1 fruit fly cellular context compared by ENCODE assay signal in the genomic region with DNA sequence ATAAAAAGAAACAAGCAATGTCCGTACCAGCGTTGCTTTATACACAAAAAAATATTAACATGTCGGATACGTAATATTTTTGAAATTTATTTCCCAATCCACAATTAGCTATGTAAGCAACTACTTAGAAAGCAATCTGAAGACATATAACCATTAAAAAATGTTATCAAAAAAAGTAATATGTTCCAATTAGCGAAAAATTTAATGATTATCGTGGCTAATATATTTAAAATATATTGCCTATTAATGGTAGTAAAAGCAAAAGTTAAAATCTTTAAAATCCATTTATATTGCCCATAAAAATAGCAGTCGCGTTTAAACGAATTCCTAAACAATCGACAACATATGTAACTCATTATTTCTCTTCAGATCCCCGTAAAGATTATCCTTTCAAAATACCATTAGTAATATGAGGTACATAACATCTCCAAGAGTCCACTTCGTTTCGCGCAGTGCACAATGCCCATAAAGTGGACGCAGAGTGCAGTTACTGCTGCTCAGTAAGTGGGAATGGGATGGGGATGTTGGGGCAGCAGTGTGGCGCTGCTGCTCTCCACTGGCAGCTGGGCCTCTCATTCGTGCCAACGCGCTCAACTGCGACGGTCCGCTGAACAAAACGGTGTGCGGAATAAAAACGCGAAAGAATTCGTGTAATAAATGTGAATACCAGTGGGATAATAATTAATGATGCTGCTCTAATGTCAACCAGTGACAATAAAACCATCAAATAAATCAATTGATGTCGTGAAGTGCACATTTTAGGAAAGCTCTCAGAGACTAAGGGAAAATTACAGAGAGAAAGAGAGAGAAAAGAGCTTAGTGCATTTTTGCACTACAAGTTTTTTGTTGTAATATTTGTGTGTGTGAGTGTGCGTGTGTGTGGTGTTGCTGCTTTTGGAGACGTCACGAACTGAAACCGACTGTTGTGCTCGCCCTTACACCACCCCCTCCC.
TF ChIP-seq lines count a peak whose summit lies in the region.

No protein-coding gene starts in this region.

TF ChIP-seq in whole organism, embryonic, 481 proteins besides CTCF, POLR2A, EP300 and RAD21 (continued from another document and continues in another):
- TF ChIP-seq HLH3B (GFP tag; IDR thresholded peaks at IDR 0.05; lab: Robert Waterston, UW) (peak; percentile 39; the same call in 1 of the 2 replicates), CG4282 (GFP tag; optimal IDR thresholded peaks at IDR 0.05; lab: Kevin White, UChicago) (no peak), D (optimal IDR thresholded peaks at IDR 0.05; lab: Kevin White, UChicago) (no peak), D (GFP tag; optimal IDR thresholded peaks at IDR 0.05; lab: Kevin White, UChicago) (peak; percentile 67), gcm (GFP tag; optimal IDR thresholded peaks at IDR 0.05; lab: Kevin White, UChicago) (no peak), Spps (tag; optimal IDR thresholded peaks at IDR 0.05; lab: Kevin White, UChicago) (no peak), crc (GFP tag; optimal IDR thresholded peaks at IDR 0.05; lab: Kevin White, UChicago) (no peak), CG6175 (GFP tag; IDR thresholded peaks at IDR 0.05; lab: Robert Waterston, UW) (0 out of 3 replicates have a peak, but pooled peaks have one; percentile 30), ewg (GFP tag; optimal IDR thresholded peaks at IDR 0.05; lab: Kevin White, UChicago) (peak; percentile 39), Sox102F (GFP tag; optimal IDR thresholded peaks at IDR 0.05; lab: Kevin White, UChicago) (peak; percentile 60), ranshi (GFP tag; IDR thresholded peaks at IDR 0.05; lab: Robert Waterston, UW) (peak; percentile 61), B-H1 (GFP tag; IDR thresholded peaks at IDR 0.05; lab: Robert Waterston, UW) (0 out of 3 replicates have a peak, but pooled peaks have one; percentile 22), Dp (GFP tag; optimal IDR thresholded peaks at IDR 0.05; lab: Kevin White, UChicago) (no peak), CG3995 (GFP tag; optimal IDR thresholded peaks at IDR 0.05; lab: Kevin White, UChicago) (no peak), slou (GFP tag; optimal IDR thresholded peaks at IDR 0.05; lab: Kevin White, UChicago) (no peak), CG11456 (GFP tag; IDR thresholded peaks at IDR 0.05; lab: Robert Waterston, UW) (peak; percentile 80), CG7786 (GFP tag; optimal IDR thresholded peaks at IDR 0.05; lab: Kevin White, UChicago) (peak; percentile 11), ATbp (GFP tag; optimal IDR thresholded peaks at IDR 0.05; lab: Kevin White, UChicago) (peak; percentile 40), run (tag; optimal IDR thresholded peaks at IDR 0.05; lab: Kevin White, UChicago) (no peak), CG14860 (GFP tag; IDR thresholded peaks at IDR 0.05; lab: Robert Waterston, UW; ENCODE audit: partially characterized antibody) (no peak), CG3838 (GFP tag; optimal IDR thresholded peaks at IDR 0.05; lab: Kevin White, UChicago) (no peak), row (GFP tag; IDR thresholded peaks at IDR 0.05; lab: Robert Waterston, UW) (peak; percentile 55; the same call in 2 of the 3 replicates), bigmax (GFP tag; optimal IDR thresholded peaks at IDR 0.05; lab: Kevin White, UChicago) (no peak), mam (GFP tag; optimal IDR thresholded peaks at IDR 0.05; lab: Kevin White, UChicago) (peak; percentile 23), Bdp1 (GFP tag; optimal IDR thresholded peaks at IDR 0.05; lab: Kevin White, UChicago) (no peak), CG7357 (GFP tag; IDR thresholded peaks at IDR 0.05; lab: Robert Waterston, UW) (peak; percentile 40; the same call in 1 of the 3 replicates), HLHmδ (GFP tag; optimal IDR thresholded peaks at IDR 0.05; lab: Kevin White, UChicago) (no peak), CG34422 (GFP tag; IDR thresholded peaks at IDR 0.05; lab: Robert Waterston, UW) (no peak; the same call in 1 of the 3 replicates), CG11695 (GFP tag; IDR thresholded peaks at IDR 0.05; lab: Robert Waterston, UW) (peak; percentile 33; the same call in 1 of the 3 replicates), CG10979 (tag; optimal IDR thresholded peaks at IDR 0.05; lab: Kevin White, UChicago) (peak; percentile 47), CG13296 (GFP tag; optimal IDR thresholded peaks at IDR 0.05; lab: Kevin White, UChicago) (peak; percentile 35), BEAF-32 (GFP tag; optimal IDR thresholded peaks at IDR 0.05; lab: Kevin White, UChicago) (no peak), CG31224 (GFP tag; IDR thresholded peaks at IDR 0.05; lab: Robert Waterston, UW) (no peak), CG11723 (GFP tag; optimal IDR thresholded peaks at IDR 0.05; lab: Kevin White, UChicago) (peak; percentile 1), nerfin-2 (GFP tag; IDR thresholded peaks at IDR 0.05; lab: Robert Waterston, UW; ENCODE audit: partially characterized antibody) (no peak), lbe (GFP tag; optimal IDR thresholded peaks at IDR 0.05; lab: Kevin White, UChicago) (no peak), Hey (tag; optimal IDR thresholded peaks at IDR 0.05; lab: Kevin White, UChicago) (no peak), Fer1 (GFP tag; optimal IDR thresholded peaks at IDR 0.05; lab: Kevin White, UChicago) (no peak), ssp (GFP tag; IDR thresholded peaks at IDR 0.05; lab: Robert Waterston, UW) (no peak), CG3281 (GFP tag; optimal IDR thresholded peaks at IDR 0.05; lab: Kevin White, UChicago) (peak; percentile 68), hbn (GFP tag; IDR thresholded peaks at IDR 0.05; lab: Robert Waterston, UW; ENCODE audit: partially characterized antibody) (no peak), psq (GFP tag; optimal IDR thresholded peaks at IDR 0.05; lab: Kevin White, UChicago) (no peak), Hr78 (GFP tag; optimal IDR thresholded peaks at IDR 0.05; lab: Kevin White, UChicago) (no peak), Ssrp (tag; optimal IDR thresholded peaks at IDR 0.05; lab: Kevin White, UChicago) (peak; percentile 37), lab (GFP tag; optimal IDR thresholded peaks at IDR 0.05; lab: Kevin White, UChicago) (peak; percentile 51), CG5180 (GFP tag; optimal IDR thresholded peaks at IDR 0.05; lab: Kevin White, UChicago) (peak; percentile 63), Oli (tag; optimal IDR thresholded peaks at IDR 0.05; lab: Kevin White, UChicago) (peak; percentile 75), Dll (GFP tag; IDR thresholded peaks at IDR 0.05; lab: Robert Waterston, UW; ENCODE audit: partially characterized antibody) (peak; percentile 32; the same call in 2 of the 4 replicates), vnd (GFP tag; IDR thresholded peaks at IDR 0.05; lab: Robert Waterston, UW; ENCODE audit: partially characterized antibody) (no peak), Abd-B (GFP tag; optimal IDR thresholded peaks at IDR 0.05; lab: Kevin White, UChicago) (peak; percentile 48), Neu2 (GFP tag; optimal IDR thresholded peaks at IDR 0.05; lab: Kevin White, UChicago; ENCODE audit: borderline replicate concordance) (no peak), Ada2b (GFP tag; IDR thresholded peaks at IDR 0.05; lab: Robert Waterston, UW) (peak; percentile 49; the same call in 1 of the 2 replicates), Mes4 (GFP tag; optimal IDR thresholded peaks at IDR 0.05; lab: Kevin White, UChicago) (no peak), Deaf1 (tag; optimal IDR thresholded peaks at IDR 0.05; lab: Kevin White, UChicago) (no peak), zf30C (GFP tag; optimal IDR thresholded peaks at IDR 0.05; lab: Kevin White, UChicago) (no peak), CG10274 (GFP tag; optimal IDR thresholded peaks at IDR 0.05; lab: Kevin White, UChicago) (no peak), Poxn (GFP tag; IDR thresholded peaks at IDR 0.05; lab: Robert Waterston, UW) (no peak), tx (GFP tag; optimal IDR thresholded peaks at IDR 0.05; lab: Kevin White, UChicago) (peak; percentile 13), oc (tag; optimal IDR thresholded peaks at IDR 0.05; lab: Kevin White, UChicago) (no peak), Scr (GFP tag; IDR thresholded peaks at IDR 0.05; lab: Robert Waterston, UW; ENCODE audit: partially characterized antibody) (no peak), D19B (GFP tag; optimal IDR thresholded peaks at IDR 0.05; lab: Kevin White, UChicago) (peak; percentile 30), al (GFP tag; IDR thresholded peaks at IDR 0.05; lab: Robert Waterston, UW) (peak; percentile 49; the same call in 1 of the 2 replicates), CG8388 (GFP tag; optimal IDR thresholded peaks at IDR 0.05; lab: Kevin White, UChicago) (peak; percentile 41), fd96Cb (tag; optimal IDR thresholded peaks at IDR 0.05; lab: Kevin White, UChicago) (peak; percentile 54), Fer3 (tag; optimal IDR thresholded peaks at IDR 0.05; lab: Kevin White, UChicago) (no peak), CG8359 (GFP tag; optimal IDR thresholded peaks at IDR 0.05; lab: Kevin White, UChicago; ENCODE audit: borderline replicate concordance) (no peak), CG3407 (GFP tag; optimal IDR thresholded peaks at IDR 0.05; lab: Kevin White, UChicago) (peak; percentile 11), CG15073 (GFP tag; optimal IDR thresholded peaks at IDR 0.05; lab: Kevin White, UChicago) (no peak), Atf-2 (GFP tag; optimal IDR thresholded peaks at IDR 0.05; lab: Kevin White, UChicago) (peak; percentile 24), CG6791 (GFP tag; IDR thresholded peaks at IDR 0.05; lab: Robert Waterston, UW; ENCODE audit: partially characterized antibody) (no peak), CkIIα-i1 (GFP tag; IDR thresholded peaks at IDR 0.05; lab: Robert Waterston, UW) (no peak), CG8924 (tag; optimal IDR thresholded peaks at IDR 0.05; lab: Kevin White, UChicago) (peak; percentile 58), TFAM (GFP tag; optimal IDR thresholded peaks at IDR 0.05; lab: Kevin White, UChicago) (no peak), repo (GFP tag; optimal IDR thresholded peaks at IDR 0.05; lab: Kevin White, UChicago) (no peak), cg (GFP tag; optimal IDR thresholded peaks at IDR 0.05; lab: Kevin White, UChicago) (peak; percentile 52), CG17912 (GFP tag; optimal IDR thresholded peaks at IDR 0.05; lab: Kevin White, UChicago) (peak; percentile 4), grn (GFP tag; optimal IDR thresholded peaks at IDR 0.05; lab: Kevin White, UChicago) (no peak), pan (optimal IDR thresholded peaks at IDR 0.05; lab: Kevin White, UChicago) (no peak), pan (GFP tag; optimal IDR thresholded peaks at IDR 0.05 in 1 of 2, IDR thresholded peaks at IDR 0.05 in 1 of 2) (peak in 1 of 2 experiments; percentile 32), CG2712 (tag; optimal IDR thresholded peaks at IDR 0.05; lab: Kevin White, UChicago) (peak; percentile 40), bbx (GFP tag; IDR thresholded peaks at IDR 0.05; lab: Robert Waterston, UW; ENCODE audit: partially characterized antibody) (no peak), Myb (GFP tag; optimal IDR thresholded peaks at IDR 0.05; lab: Kevin White, UChicago) (no peak), grau (tag; optimal IDR thresholded peaks at IDR 0.05; lab: Kevin White, UChicago) (peak; percentile 58), Dek (tag; optimal IDR thresholded peaks at IDR 0.05; lab: Kevin White, UChicago) (peak; percentile 36), Chrac-16 (GFP tag; optimal IDR thresholded peaks at IDR 0.05; lab: Kevin White, UChicago) (peak; percentile 29), pb (GFP tag; optimal IDR thresholded peaks at IDR 0.05; lab: Kevin White, UChicago) (no peak), CG6654 (GFP tag; optimal IDR thresholded peaks at IDR 0.05; lab: Kevin White, UChicago) (peak; percentile 32), CG4617 (GFP tag; optimal IDR thresholded peaks at IDR 0.05; lab: Kevin White, UChicago; ENCODE audit: borderline replicate concordance) (no peak), CG4328 (GFP tag; optimal IDR thresholded peaks at IDR 0.05; lab: Kevin White, UChicago) (peak; percentile 17), mld (GFP tag; IDR thresholded peaks at IDR 0.05; lab: Robert Waterston, UW; ENCODE audit: partially characterized antibody) (no peak), CG8290 (GFP tag; optimal IDR thresholded peaks at IDR 0.05; lab: Kevin White, UChicago) (no peak), CG8290 (tag; optimal IDR thresholded peaks at IDR 0.05; lab: Kevin White, UChicago) (peak in 1 of 2 experiments; percentile 74), Aef1 (GFP tag; IDR thresholded peaks at IDR 0.05; lab: Robert Waterston, UW) (0 out of 3 replicates have a peak, but pooled peaks have one; percentile 18), CG2116 (GFP tag; optimal IDR thresholded peaks at IDR 0.05; lab: Kevin White, UChicago) (peak; percentile 9), CG18011 (GFP tag; optimal IDR thresholded peaks at IDR 0.05; lab: Kevin White, UChicago) (no peak), zen (tag; optimal IDR thresholded peaks at IDR 0.05; lab: Kevin White, UChicago) (no peak), Lhr (GFP tag; optimal IDR thresholded peaks at IDR 0.05; lab: Kevin White, UChicago) (no peak), CG18619 (GFP tag; optimal IDR thresholded peaks at IDR 0.05; lab: Kevin White, UChicago) (peak; percentile 66), Antp (GFP tag; optimal IDR thresholded peaks at IDR 0.05; lab: Kevin White, UChicago) (peak; percentile 14), sr (GFP tag; IDR thresholded peaks at IDR 0.05; lab: Robert Waterston, UW) (0 out of 3 replicates have a peak, but pooled peaks have one; percentile 22), ind (GFP tag; optimal IDR thresholded peaks at IDR 0.05; lab: Kevin White, UChicago) (peak; percentile 29), Pdp1 (GFP tag; optimal IDR thresholded peaks at IDR 0.05; lab: Kevin White, UChicago) (peak; percentile 28 to 46), CG1529 (GFP tag; optimal IDR thresholded peaks at IDR 0.05; lab: Kevin White, UChicago) (peak; percentile 34), Hmr (GFP tag; optimal IDR thresholded peaks at IDR 0.05; lab: Kevin White, UChicago) (peak; percentile 24), jigr1 (GFP tag; IDR thresholded peaks at IDR 0.05; lab: Robert Waterston, UW) (no peak), caup (GFP tag; optimal IDR thresholded peaks at IDR 0.05; lab: Kevin White, UChicago; ENCODE audit: severe bottlenecking) (peak; percentile 19), Med (GFP tag; lab: Kevin White, UChicago) (peak; percentile 79), phol (tag; optimal IDR thresholded peaks at IDR 0.05; lab: Kevin White, UChicago) (peak; percentile 66), CG15011 (GFP tag; optimal IDR thresholded peaks at IDR 0.05; lab: Kevin White, UChicago) (peak; percentile 52), CG10209 (GFP tag; optimal IDR thresholded peaks at IDR 0.05; lab: Kevin White, UChicago) (peak; percentile 63), dan (GFP tag; IDR thresholded peaks at IDR 0.05; lab: Robert Waterston, UW) (no peak), CG12744 (GFP tag; optimal IDR thresholded peaks at IDR 0.05; lab: Kevin White, UChicago) (no peak), CG1647 (GFP tag; optimal IDR thresholded peaks at IDR 0.05; lab: Kevin White, UChicago) (peak; percentile 14), CG7839 (tag; optimal IDR thresholded peaks at IDR 0.05; lab: Kevin White, UChicago) (peak; percentile 69), CG12104 (GFP tag; optimal IDR thresholded peaks at IDR 0.05; lab: Kevin White, UChicago) (peak; percentile 68), CG7372 (GFP tag; IDR thresholded peaks at IDR 0.05; lab: Robert Waterston, UW) (0 out of 2 replicates have a peak, but pooled peaks have one; percentile 23), CG3726 (GFP tag; IDR thresholded peaks at IDR 0.05; lab: Robert Waterston, UW) (peak; percentile 28; the same call in 1 of the 3 replicates)
